Fruit fly (Drosophila melanogaster) whole organism, embryonic: ENCODE measurements around the gene Cad74A.

Experiments used
- Bdp1 ChIP-seq: fragments of 200-800 bp; sonication (Bioruptor generic); optimal IDR thresholded peaks from 3 replicates; lab custom pipeline; 2016; ENCODE audit warnings: missing biosample characterization, missing genetic modification characterization
- CG10366 ChIP-seq: fragments of 200-800 bp; sonication (Bioruptor generic); IDR thresholded peaks from 2 replicates; pipeline ENCODE4 v1.3.6; 2022; ENCODE audit warnings: missing biosample characterization, missing genetic modification characterization
- CG4617 ChIP-seq: fragments of 200-800 bp; sonication (Bioruptor generic); optimal IDR thresholded peaks from 3 replicates; lab custom pipeline; 2016; ENCODE audit warnings: missing biosample characterization, missing genetic modification characterization, borderline replicate concordance
- Kr ChIP-seq: fragments of 200-800 bp; sonication (Bioruptor generic); optimal IDR thresholded peaks from 2 replicates; lab custom pipeline; 2017; ENCODE audit warnings: missing biosample characterization, mild to moderate bottlenecking, missing genetic modification characterization
- NC2β ChIP-seq: fragments of 200-800 bp; sonication (Bioruptor generic); optimal IDR thresholded peaks from 2 replicates; lab custom pipeline; 2016; ENCODE audit warnings: missing biosample characterization, missing genetic modification characterization
- Sin3A ChIP-seq: fragments of >200 bp; optimal IDR thresholded peaks from 2 replicates; lab custom pipeline; 2018
- aop ChIP-seq: fragments of 200-800 bp; sonication (Bioruptor generic); IDR thresholded peaks from 2 replicates; pipeline ENCODE4 v1.3.6; 2022; ENCODE audit warnings: missing biosample characterization, missing genetic modification characterization

DNA sequence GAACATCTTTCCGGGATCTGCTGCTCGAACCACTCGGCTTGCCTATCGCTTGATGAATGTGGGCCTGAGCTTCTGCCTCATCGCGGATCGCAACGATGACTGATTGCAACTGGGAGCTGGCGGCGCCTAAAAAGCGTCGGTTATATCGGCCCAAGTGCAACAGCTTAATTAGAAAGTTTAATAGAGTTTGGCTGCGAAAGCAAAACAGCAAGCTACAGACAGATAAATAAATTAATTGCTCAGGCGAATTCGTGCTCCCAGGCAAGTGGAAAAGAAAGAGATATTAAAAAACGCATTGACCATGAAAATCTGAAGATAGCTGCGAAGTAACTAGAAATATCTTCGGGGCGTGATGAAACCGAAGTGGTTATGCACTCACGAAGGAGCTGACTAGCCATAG is 3.3 kb upstream of the Cad74A start, which contains the start of gene CG13728:
- TF ChIP-seq CG4617 (GFP tag; lab: Kevin White, UChicago), result no peak
- no peak for TF ChIP-seq Bdp1 (GFP tag; lab: Kevin White, UChicago)
- TF ChIP-seq CG10366 (GFP tag; lab: Robert Waterston, UW), result no peak
- TF ChIP-seq NC2β, result no peak
- no peak for TF ChIP-seq Kr (GFP tag; lab: Kevin White, UChicago)
- TF ChIP-seq Sin3A (lab: Kevin White, UChicago), result no peak
- TF ChIP-seq aop (GFP tag; lab: Robert Waterston, UW), result no peak
